Fruit fly (Drosophila melanogaster): ENCODE measurements around the gene T48.

T48 gene

DNA sequence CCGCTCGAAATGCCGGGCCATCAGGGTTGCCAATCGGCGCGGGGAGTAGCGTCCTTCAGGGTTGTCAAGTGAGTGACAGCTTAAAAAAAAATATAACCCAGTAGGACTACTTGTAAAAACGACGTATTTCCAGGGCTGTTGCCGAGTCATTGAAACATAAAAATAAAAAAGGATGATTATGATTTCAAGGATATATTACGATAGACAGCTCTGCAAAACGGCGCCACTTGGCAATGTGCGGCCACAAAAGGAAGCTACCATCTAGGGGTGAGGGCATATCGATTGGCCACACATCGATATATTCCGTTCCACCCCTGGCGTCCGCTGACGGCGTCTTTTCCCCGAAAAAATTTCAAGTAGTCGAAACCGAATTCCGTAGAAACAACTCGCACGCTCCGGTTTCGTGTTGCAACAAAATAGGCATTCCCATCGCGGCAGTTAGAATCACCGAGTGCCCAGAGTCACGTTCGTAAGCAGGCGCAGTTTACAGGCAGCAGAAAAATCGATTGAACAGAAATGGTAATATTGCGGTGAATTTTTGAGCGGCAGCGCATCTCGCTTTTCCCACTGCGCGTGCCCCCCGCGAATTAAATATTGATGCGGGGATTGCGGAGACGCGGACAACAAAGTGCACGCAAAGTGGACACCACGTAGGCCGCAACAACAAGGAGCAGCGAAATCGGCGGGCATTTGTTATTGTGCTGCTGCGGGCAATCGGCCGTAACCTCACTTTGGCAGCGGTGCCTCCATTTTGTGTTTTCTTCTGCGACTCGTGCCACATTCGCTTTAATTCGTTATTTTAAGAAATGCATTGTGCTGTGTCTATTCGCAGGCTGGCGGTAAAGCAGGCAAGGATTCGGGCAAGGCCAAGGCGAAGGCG, 14.7 kb upstream of the T48 start, which contains the start of the genes ball and His2Av (continued):
- TF ChIP-seq Hr78 (GFP tag; optimal IDR thresholded peaks at IDR 0.05) (no peak), usp (GFP tag; optimal IDR thresholded peaks at IDR 0.05) (no peak), tai (GFP tag; optimal IDR thresholded peaks at IDR 0.05) (no peak)

DNA sequence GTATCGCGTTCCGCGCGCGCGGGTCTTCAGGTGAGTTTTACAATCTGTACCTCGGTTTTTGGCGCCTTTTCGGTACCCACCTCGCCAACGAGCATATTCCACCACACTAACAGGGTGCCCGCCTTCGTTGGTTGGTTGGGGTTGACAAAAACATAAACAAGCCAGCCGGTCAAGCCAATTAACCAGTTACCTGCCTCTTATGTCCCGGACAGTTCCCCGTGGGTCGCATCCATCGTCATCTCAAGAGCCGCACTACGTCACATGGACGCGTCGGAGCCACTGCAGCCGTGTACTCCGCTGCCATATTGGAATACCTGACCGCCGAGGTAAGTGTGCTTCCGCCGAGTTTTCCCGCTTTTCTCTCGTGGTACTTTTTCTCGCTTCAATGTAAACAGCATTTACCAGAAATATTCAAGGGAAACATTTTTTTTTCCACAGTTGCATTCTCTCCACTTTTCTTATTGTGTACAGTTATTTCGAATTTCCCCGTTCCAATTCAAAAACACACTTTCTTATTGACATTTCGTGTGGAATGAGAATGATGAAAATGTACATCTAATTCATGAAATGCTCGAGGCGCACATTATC, 14.0 kb upstream of the T48 start:
- TF ChIP-seq brk (GFP tag; optimal IDR thresholded peaks at IDR 0.05) (no peak), h (GFP tag; optimal IDR thresholded peaks at IDR 0.05) (no peak), CG9705 (GFP tag; optimal IDR thresholded peaks at IDR 0.05) (no peak), dmrt93B (GFP tag; optimal IDR thresholded peaks at IDR 0.05) (no peak), fru (GFP tag; optimal IDR thresholded peaks at IDR 0.05) (no peak), Myc (optimal IDR thresholded peaks at IDR 0.05) (no peak), dl (GFP tag; optimal IDR thresholded peaks at IDR 0.05; ENCODE audit: insufficient read depth in 1 of 2, partially characterized antibody in 2 of 2) (no peak), N (GFP tag; optimal IDR thresholded peaks at IDR 0.05) (no peak), Sp1 (GFP tag; optimal IDR thresholded peaks at IDR 0.05) (no peak), br (GFP tag; optimal IDR thresholded peaks at IDR 0.05) (no peak)

DNA sequence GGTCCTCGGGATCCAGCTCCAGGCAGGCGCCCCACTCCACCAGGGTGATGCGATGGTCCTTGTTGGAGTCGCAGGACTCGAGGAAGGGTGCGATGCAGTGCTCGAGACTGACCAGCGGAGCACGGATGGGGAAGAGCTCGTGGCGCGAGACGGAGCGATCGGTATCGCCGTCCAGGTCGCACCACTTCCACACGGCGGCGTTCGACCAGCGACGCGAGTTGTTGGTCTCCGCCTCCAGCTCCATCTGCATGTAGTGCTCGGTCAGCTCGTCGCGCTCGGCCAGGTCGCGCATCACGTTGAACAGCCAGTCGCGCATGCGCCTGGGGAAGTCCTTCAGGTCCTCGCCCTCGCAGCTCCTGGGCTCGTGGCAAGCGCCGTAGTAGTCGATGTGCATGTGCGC, 12.1 kb upstream of the T48 start:
- TF ChIP-seq GATAd (GFP tag; optimal IDR thresholded peaks at IDR 0.05) (no peak), HLH106 (tag; optimal IDR thresholded peaks at IDR 0.05) (no peak), Rel (GFP tag; optimal IDR thresholded peaks at IDR 0.05) (no peak), Rel (tag; optimal IDR thresholded peaks at IDR 0.05) (no peak), br (GFP tag; optimal IDR thresholded peaks at IDR 0.05) (no peak), dmrt93B (GFP tag; optimal IDR thresholded peaks at IDR 0.05) (no peak)

DNA sequence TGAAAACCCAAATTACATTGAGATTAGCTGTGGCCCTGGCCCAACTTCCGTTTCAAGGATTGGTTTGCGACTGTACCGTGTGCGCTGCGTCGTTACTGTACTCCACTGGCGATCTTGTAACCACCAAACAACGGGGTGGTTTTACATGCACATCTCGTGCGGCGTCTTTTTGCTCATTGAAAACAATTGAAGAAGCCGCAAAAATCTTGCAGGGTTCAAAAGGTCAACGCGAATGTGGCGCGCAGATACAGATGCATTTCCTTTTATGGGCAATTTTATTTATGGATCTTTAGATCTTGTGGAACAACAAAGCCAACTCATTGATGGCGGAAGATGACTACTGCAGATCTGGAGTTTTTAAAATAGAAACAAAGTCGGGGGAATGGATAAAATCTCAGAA, 11.0 kb upstream of the T48 start:
- TF ChIP-seq Myc (optimal IDR thresholded peaks at IDR 0.05) (no peak), N (GFP tag; optimal IDR thresholded peaks at IDR 0.05) (no peak), Sp1 (GFP tag; optimal IDR thresholded peaks at IDR 0.05) (no peak), CG32264 (GFP tag; optimal IDR thresholded peaks at IDR 0.05) (no peak), ey (GFP tag; optimal IDR thresholded peaks at IDR 0.05) (no peak), dmrt93B (GFP tag; optimal IDR thresholded peaks at IDR 0.05) (no peak), dl (GFP tag; optimal IDR thresholded peaks at IDR 0.05; ENCODE audit: insufficient read depth in 1 of 2, partially characterized antibody in 2 of 2) (no peak), Vsx2 (GFP tag; optimal IDR thresholded peaks at IDR 0.05; ENCODE audit: partially characterized antibody) (no peak)

DNA sequence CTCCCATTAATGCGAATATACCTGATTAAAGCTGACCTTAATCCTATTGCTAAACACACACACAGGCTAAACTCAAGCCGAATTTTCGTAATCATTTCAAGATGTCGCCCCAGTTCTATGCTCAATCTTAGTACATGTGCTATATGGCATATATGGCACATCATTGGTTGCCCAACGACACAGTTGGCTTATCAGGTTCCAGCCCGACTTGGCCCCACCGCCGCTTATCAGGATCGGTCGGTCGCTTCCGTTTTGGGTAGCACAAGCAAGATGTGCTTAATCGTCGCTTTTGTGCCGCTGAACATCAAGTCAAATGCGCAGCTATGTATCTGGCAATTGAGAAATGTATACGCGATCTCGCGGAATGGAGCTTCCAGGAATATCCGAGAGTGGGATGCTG, 10.5 kb upstream of the T48 start:
- TF ChIP-seq CG9705 (GFP tag; optimal IDR thresholded peaks at IDR 0.05) = no peak
- no peak for TF ChIP-seq usp (GFP tag; optimal IDR thresholded peaks at IDR 0.05)
- TF ChIP-seq br (GFP tag; optimal IDR thresholded peaks at IDR 0.05) = no peak
- TF ChIP-seq GATAd (GFP tag; optimal IDR thresholded peaks at IDR 0.05) = no peak
- TF ChIP-seq sv (GFP tag; optimal IDR thresholded peaks at IDR 0.05) = no peak
- TF ChIP-seq sage (GFP tag; optimal IDR thresholded peaks at IDR 0.05) = no peak
- no peak for TF ChIP-seq dmrt93B (GFP tag; optimal IDR thresholded peaks at IDR 0.05)
- TF ChIP-seq Hr78 (GFP tag; optimal IDR thresholded peaks at IDR 0.05) = no peak
- no peak for TF ChIP-seq Hnf4 (GFP tag; optimal IDR thresholded peaks at IDR 0.05)
- no peak for TF ChIP-seq rgr (GFP tag; optimal IDR thresholded peaks at IDR 0.05)
- TF ChIP-seq Dif (GFP tag; optimal IDR thresholded peaks at IDR 0.05; ENCODE audit: partially characterized antibody) = no peak
- no peak for TF ChIP-seq woc (GFP tag; optimal IDR thresholded peaks at IDR 0.05)
- TF ChIP-seq lola (GFP tag; optimal IDR thresholded peaks at IDR 0.05) = no peak
- TF ChIP-seq Hr83 (GFP tag; optimal IDR thresholded peaks at IDR 0.05; ENCODE audit: poor library complexity, severe bottlenecking) = no peak
- TF ChIP-seq CG32264 (GFP tag; optimal IDR thresholded peaks at IDR 0.05) = no peak
- no peak for TF ChIP-seq dsf (GFP tag; optimal IDR thresholded peaks at IDR 0.05; ENCODE audit: borderline replicate concordance)
- TF ChIP-seq foxo (GFP tag; optimal IDR thresholded peaks at IDR 0.05) = no peak
- TF ChIP-seq jim (GFP tag; optimal IDR thresholded peaks at IDR 0.05) = no peak
- no peak for TF ChIP-seq pan (optimal IDR thresholded peaks at IDR 0.05)

Measured in whole organism, wandering third instar larva.